Fruit fly (Drosophila melanogaster): Measurements from ENCODE around the gene inaF-C.

dm6 chrX:11716731-11717326 is 14.7 kb downstream of the inaF-C start, which contains the start of gene prtp:
- TF ChIP-seq cnc (optimal IDR thresholded peaks at IDR 0.05) (no peak), ovo (GFP tag; optimal IDR thresholded peaks at IDR 0.05) (no peak)
